4 fruit fly cellular contexts compared by ENCODE assay signal in the genomic region with DNA sequence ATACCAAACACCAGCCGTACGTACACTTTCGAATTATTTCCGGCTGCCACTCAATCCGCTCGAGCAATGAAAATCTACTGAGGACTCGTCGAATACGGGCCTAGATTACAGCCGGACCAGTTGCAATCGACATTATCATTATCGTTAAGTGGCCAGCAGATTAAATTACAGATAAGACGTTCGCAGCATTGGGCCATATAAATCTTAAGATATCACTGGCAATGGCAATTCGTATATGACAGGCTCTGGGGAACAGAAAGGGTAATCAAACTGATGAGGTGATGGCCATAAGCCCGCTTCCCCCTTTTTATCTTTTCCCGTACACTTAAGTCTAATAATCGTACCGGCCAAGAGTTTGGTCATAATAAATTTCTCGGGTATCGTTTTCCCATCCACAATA.
TF ChIP-seq lines count a peak whose summit lies in the region.

Gene Cln3 (minus strand): TSS at position 84 of the 400 bp plus-strand sequence.

- TF ChIP-seq CTCF in whole organism, embryonic (GFP tag; optimal IDR thresholded peaks at IDR 0.05; lab: Kevin White, UChicago), result no peak

TF ChIP-seq in whole organism, adult, 20 proteins besides CTCF, POLR2A, EP300 and RAD21:
- TF ChIP-seq Crg-1 (GFP tag; optimal IDR thresholded peaks at IDR 0.05; lab: Kevin White, UChicago), result no peak
- TF ChIP-seq pad (GFP tag; optimal IDR thresholded peaks at IDR 0.05; lab: Kevin White, UChicago), result peak; percentile 41
- peak; percentile 21 for TF ChIP-seq tj (GFP tag; optimal IDR thresholded peaks at IDR 0.05; lab: Kevin White, UChicago)
- TF ChIP-seq CG12768 (GFP tag; optimal IDR thresholded peaks at IDR 0.05; lab: Kevin White, UChicago), result peak; percentile 74
- peak; percentile 32 for TF ChIP-seq CG7101 (tag; optimal IDR thresholded peaks at IDR 0.05; lab: Kevin White, UChicago)
- no peak for TF ChIP-seq CG14711 (tag; optimal IDR thresholded peaks at IDR 0.05; lab: Kevin White, UChicago)
- TF ChIP-seq CG5204 (GFP tag; optimal IDR thresholded peaks at IDR 0.05; lab: Kevin White, UChicago), result peak; percentile 48
- peak; percentile 32 for TF ChIP-seq Hr96 (GFP tag; optimal IDR thresholded peaks at IDR 0.05; lab: Kevin White, UChicago)
- no peak for TF ChIP-seq bab1 (GFP tag; optimal IDR thresholded peaks at IDR 0.05; lab: Kevin White, UChicago)
- TF ChIP-seq CG33017 (tag; optimal IDR thresholded peaks at IDR 0.05; lab: Kevin White, UChicago), result peak; percentile 79
- TF ChIP-seq CG11617 (GFP tag; optimal IDR thresholded peaks at IDR 0.05; lab: Kevin White, UChicago), result peak; percentile 6
- peak; percentile 6 for TF ChIP-seq kay (GFP tag; lab: Kevin White, UChicago; ENCODE audit: borderline replicate concordance)
- no peak for TF ChIP-seq ovo (GFP tag; optimal IDR thresholded peaks at IDR 0.05; lab: Kevin White, UChicago)
- TF ChIP-seq cnc (optimal IDR thresholded peaks at IDR 0.05; lab: Kevin White, UChicago), result no peak
- peak; percentile 37 for TF ChIP-seq toe (GFP tag; optimal IDR thresholded peaks at IDR 0.05; lab: Kevin White, UChicago)
- TF ChIP-seq CG7045 (GFP tag; optimal IDR thresholded peaks at IDR 0.05; lab: Kevin White, UChicago), result peak; percentile 72
- no peak for TF ChIP-seq CG1620 (GFP tag; optimal IDR thresholded peaks at IDR 0.05; lab: Kevin White, UChicago)
- TF ChIP-seq Clk (GFP tag; optimal IDR thresholded peaks at IDR 0.05; lab: Kevin White, UChicago), result no peak
- TF ChIP-seq Mnt (GFP tag; optimal IDR thresholded peaks at IDR 0.05; lab: Kevin White, UChicago), result peak; percentile 8
- peak; percentile 82 for TF ChIP-seq cic (GFP tag; optimal IDR thresholded peaks at IDR 0.05; lab: Kevin White, UChicago)

TF ChIP-seq in whole organism, embryonic, 481 proteins besides CTCF, POLR2A, EP300 and RAD21 (continues in another document):
- no peak for TF ChIP-seq tx (GFP tag; optimal IDR thresholded peaks at IDR 0.05; lab: Kevin White, UChicago)
- peak; percentile 10 for TF ChIP-seq CG15514 (GFP tag; optimal IDR thresholded peaks at IDR 0.05; lab: Kevin White, UChicago)
- no peak for TF ChIP-seq Bdp1 (GFP tag; optimal IDR thresholded peaks at IDR 0.05; lab: Kevin White, UChicago)
- TF ChIP-seq Side (GFP tag; optimal IDR thresholded peaks at IDR 0.05; lab: Kevin White, UChicago), result no peak
- TF ChIP-seq H15 (GFP tag; IDR thresholded peaks at IDR 0.05; lab: Robert Waterston, UW), result no peak
- no peak for TF ChIP-seq Bteb2 (GFP tag; optimal IDR thresholded peaks at IDR 0.05; lab: Kevin White, UChicago)
- TF ChIP-seq D19B (GFP tag; optimal IDR thresholded peaks at IDR 0.05; lab: Kevin White, UChicago), result no peak
- no peak for TF ChIP-seq usp (GFP tag; optimal IDR thresholded peaks at IDR 0.05; lab: Kevin White, UChicago)
- no peak for TF ChIP-seq grn (GFP tag; optimal IDR thresholded peaks at IDR 0.05; lab: Kevin White, UChicago)
- no peak for TF ChIP-seq CG7556 (GFP tag; optimal IDR thresholded peaks at IDR 0.05; lab: Kevin White, UChicago)
- TF ChIP-seq Hey (tag; optimal IDR thresholded peaks at IDR 0.05; lab: Kevin White, UChicago), result peak; percentile 9
- TF ChIP-seq exex (tag; optimal IDR thresholded peaks at IDR 0.05; lab: Kevin White, UChicago), result peak; percentile 93
- no peak for TF ChIP-seq NfI (GFP tag; optimal IDR thresholded peaks at IDR 0.05; lab: Kevin White, UChicago)
- TF ChIP-seq Dp (GFP tag; optimal IDR thresholded peaks at IDR 0.05; lab: Kevin White, UChicago), result no peak
- peak; percentile 96 for TF ChIP-seq CG34376 (GFP tag; optimal IDR thresholded peaks at IDR 0.05; lab: Kevin White, UChicago)
- TF ChIP-seq Myb (GFP tag; optimal IDR thresholded peaks at IDR 0.05; lab: Kevin White, UChicago), result no peak
- no peak for TF ChIP-seq stwl (tag; optimal IDR thresholded peaks at IDR 0.05; lab: Kevin White, UChicago)
- TF ChIP-seq scrt (GFP tag; optimal IDR thresholded peaks at IDR 0.05; lab: Kevin White, UChicago), result peak; percentile 15
- TF ChIP-seq Rfx (GFP tag; IDR thresholded peaks at IDR 0.05; lab: Robert Waterston, UW), result peak; percentile 16; the same call in 1 of the 2 replicates
- no peak for TF ChIP-seq shn (GFP tag; optimal IDR thresholded peaks at IDR 0.05; lab: Kevin White, UChicago)
- peak; percentile 20 for TF ChIP-seq CG18599 (GFP tag; optimal IDR thresholded peaks at IDR 0.05; lab: Kevin White, UChicago)
- no peak for TF ChIP-seq CG8478 (optimal IDR thresholded peaks at IDR 0.05; lab: Kevin White, UChicago)
- TF ChIP-seq sima (GFP tag; optimal IDR thresholded peaks at IDR 0.05; lab: Kevin White, UChicago), result no peak
- TF ChIP-seq esg (GFP tag; conservative IDR thresholded peaks at IDR 0.05; lab: Robert Waterston, UW), result no peak

TF ChIP-seq in whole organism, prepupa, 60 proteins besides CTCF, POLR2A, EP300 and RAD21:
- TF ChIP-seq vri (GFP tag; optimal IDR thresholded peaks at IDR 0.05; lab: Kevin White, UChicago) (peak; percentile 75), Eip93F (GFP tag; optimal IDR thresholded peaks at IDR 0.05; lab: Kevin White, UChicago) (no peak), CG11294 (GFP tag; IDR thresholded peaks at IDR 0.05; lab: Robert Waterston, UW) (no peak)

TF ChIP-seq in whole organism, wandering third instar larva, 38 proteins besides CTCF, POLR2A, EP300 and RAD21:
- no peak for TF ChIP-seq Hnf4 (GFP tag; optimal IDR thresholded peaks at IDR 0.05; lab: Kevin White, UChicago)
- TF ChIP-seq CrebA (GFP tag; optimal IDR thresholded peaks at IDR 0.05; lab: Kevin White, UChicago; ENCODE audit: borderline replicate concordance), result peak; percentile 86
- TF ChIP-seq Rel (GFP tag; optimal IDR thresholded peaks at IDR 0.05; lab: Kevin White, UChicago), result peak; percentile 32
- no peak for TF ChIP-seq Rel (tag; optimal IDR thresholded peaks at IDR 0.05; lab: Kevin White, UChicago)
- TF ChIP-seq ey (GFP tag; optimal IDR thresholded peaks at IDR 0.05; lab: Kevin White, UChicago), result no peak
- TF ChIP-seq Vsx2 (GFP tag; optimal IDR thresholded peaks at IDR 0.05; lab: Kevin White, UChicago; ENCODE audit: partially characterized antibody), result peak; percentile 19
- TF ChIP-seq fru (GFP tag; optimal IDR thresholded peaks at IDR 0.05; lab: Kevin White, UChicago), result no peak
- no peak for TF ChIP-seq woc (GFP tag; optimal IDR thresholded peaks at IDR 0.05; lab: Kevin White, UChicago)
